Fruit fly (Drosophila melanogaster): ENCODE measurements around the gene CG6006.

Gene CG6006

DNA sequence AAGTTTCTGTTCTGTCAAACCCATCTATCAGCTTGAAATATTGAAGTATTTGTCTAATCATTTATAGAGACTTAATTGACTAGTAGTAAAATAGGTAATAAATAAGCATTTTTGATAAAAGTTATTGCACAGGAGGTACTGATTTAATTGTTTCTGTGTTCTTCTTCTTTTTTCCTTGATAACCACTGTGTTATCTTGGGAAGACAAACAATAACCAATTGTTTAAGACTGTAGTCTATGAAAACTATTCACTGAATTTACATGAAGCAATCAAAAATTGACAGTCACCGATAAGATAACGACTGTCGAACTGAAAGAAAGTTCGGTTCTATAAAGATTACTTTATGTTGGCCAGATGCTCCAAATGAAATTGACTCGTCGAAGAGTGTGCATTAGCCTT lies 18.7 kb downstream of the CG6006 start:
- TF ChIP-seq ss (GFP tag; optimal IDR thresholded peaks at IDR 0.05) (no peak), fd59A (GFP tag; optimal IDR thresholded peaks at IDR 0.05) (no peak), dsx (GFP tag; optimal IDR thresholded peaks at IDR 0.05; ENCODE audit: poor library complexity, severe bottlenecking) (no peak), CG8632 (GFP tag; optimal IDR thresholded peaks at IDR 0.05) (no peak), Met (GFP tag; optimal IDR thresholded peaks at IDR 0.05) (no peak)

- TF ChIP-seq CG6792 (GFP tag; optimal IDR thresholded peaks at IDR 0.05) (no peak), CG8632 (GFP tag; optimal IDR thresholded peaks at IDR 0.05) (no peak), svp (GFP tag) (no peak), pdm3 (GFP tag; optimal IDR thresholded peaks at IDR 0.05) (no peak), CG6854 (GFP tag; optimal IDR thresholded peaks at IDR 0.05) (no peak), CG1621 (tag; optimal IDR thresholded peaks at IDR 0.05) (no peak), Sox102F (GFP tag; optimal IDR thresholded peaks at IDR 0.05) (no peak), fd59A (GFP tag; optimal IDR thresholded peaks at IDR 0.05) (no peak), CG11762 (GFP tag; optimal IDR thresholded peaks at IDR 0.05; ENCODE audit: insufficient read depth) (no peak)
Measured at dm6 chr3R:16176526-16176925, 21.7 kb downstream of the CG6006 start.

DNA sequence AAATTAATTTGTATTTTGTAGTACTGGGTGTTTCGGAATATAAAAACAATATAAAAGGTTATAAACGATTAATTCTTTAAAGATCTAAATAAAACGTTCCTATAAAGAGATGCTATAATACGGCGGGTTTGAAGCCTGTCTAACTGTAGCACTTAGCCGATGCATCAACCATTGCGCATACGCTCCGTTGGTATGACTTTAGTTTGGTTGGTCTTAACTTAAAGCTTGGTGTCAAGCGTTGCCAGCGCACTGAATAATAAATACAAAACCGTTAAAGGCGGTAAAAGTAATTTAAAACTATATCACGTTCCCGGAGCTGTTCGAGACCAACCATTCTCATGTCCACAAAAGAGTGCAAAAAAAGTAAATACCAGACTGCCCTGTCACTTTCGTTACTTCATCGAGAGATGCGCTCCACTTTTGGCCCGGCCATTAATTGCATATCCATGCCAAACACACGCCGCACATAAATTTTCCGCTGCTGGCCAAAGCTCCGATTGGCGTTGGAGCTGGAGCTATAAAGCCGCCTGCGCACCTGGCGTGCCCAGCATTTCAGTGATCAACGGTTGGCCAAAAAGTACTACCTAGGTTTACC lies 25.8 kb downstream of the CG6006 start, which contains the start of gene CG8927:
Gene CG8927, plus strand, starts transcription at position 545 of the 595 bp plus-strand sequence.
- TF ChIP-seq achi (GFP tag; optimal IDR thresholded peaks at IDR 0.05) (no peak), Ets96B (tag; optimal IDR thresholded peaks at IDR 0.05) (no peak), Eip78C (GFP tag) (peak; percentile 57), CG34406 (GFP tag; optimal IDR thresholded peaks at IDR 0.05) (no peak)

DNA sequence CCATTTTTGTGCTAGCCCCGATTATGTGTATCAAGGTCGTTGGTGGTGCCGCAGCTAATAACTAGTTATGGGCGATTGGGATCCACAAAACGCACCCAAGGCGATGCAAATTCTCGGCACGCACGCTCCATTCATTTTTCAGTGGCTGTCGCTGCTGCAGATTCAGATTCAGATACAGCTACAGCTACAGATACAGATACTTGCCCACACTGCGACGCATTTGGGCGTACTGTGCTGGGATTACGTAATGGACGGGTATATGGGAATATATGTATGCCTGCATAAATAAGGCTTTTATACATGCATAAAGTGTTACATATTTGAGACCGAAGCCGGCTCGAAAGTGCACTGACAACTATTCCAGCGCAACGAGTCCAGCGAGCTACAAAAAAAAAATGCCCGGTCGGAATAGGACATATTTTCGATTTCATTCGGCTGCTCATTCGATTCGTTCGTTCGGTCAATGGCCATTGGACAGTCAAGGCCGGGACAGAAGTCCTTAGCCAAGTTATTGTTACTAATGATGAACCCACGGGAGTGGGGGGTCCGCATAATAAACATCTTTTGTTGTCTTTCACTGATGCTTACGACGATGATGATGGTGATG lies 27.6 kb downstream of the CG6006 start:
- peak; percentile 47 for TF ChIP-seq Eip78C (GFP tag)
- TF ChIP-seq ss (GFP tag; optimal IDR thresholded peaks at IDR 0.05), result peak in 1 of 2 experiments; percentile 75
- no peak for TF ChIP-seq achi (GFP tag; optimal IDR thresholded peaks at IDR 0.05)
- no peak for TF ChIP-seq CG31627 (GFP tag; optimal IDR thresholded peaks at IDR 0.05)
- no peak for TF ChIP-seq CG8319 (GFP tag; optimal IDR thresholded peaks at IDR 0.05)
- no peak for TF ChIP-seq Sox15 (GFP tag; optimal IDR thresholded peaks at IDR 0.05)
- no peak for TF ChIP-seq esn (GFP tag; optimal IDR thresholded peaks at IDR 0.05)
- no peak for TF ChIP-seq CG9139 (GFP tag; optimal IDR thresholded peaks at IDR 0.05)
- TF ChIP-seq Smox (GFP tag; optimal IDR thresholded peaks at IDR 0.05), result no peak
- TF ChIP-seq CG6808 (GFP tag; optimal IDR thresholded peaks at IDR 0.05), result no peak
- TF ChIP-seq Blimp-1 (GFP tag; optimal IDR thresholded peaks at IDR 0.05), result no peak
- TF ChIP-seq dac (GFP tag; optimal IDR thresholded peaks at IDR 0.05), result no peak
- TF ChIP-seq svp (GFP tag), result no peak
- TF ChIP-seq acj6 (GFP tag; optimal IDR thresholded peaks at IDR 0.05), result no peak
- TF ChIP-seq spab (GFP tag; optimal IDR thresholded peaks at IDR 0.05), result no peak
- TF ChIP-seq Sox102F (GFP tag; optimal IDR thresholded peaks at IDR 0.05), result no peak
- TF ChIP-seq vri (GFP tag; optimal IDR thresholded peaks at IDR 0.05), result peak; percentile 38
- TF ChIP-seq CG6276 (GFP tag; optimal IDR thresholded peaks at IDR 0.05), result no peak
- TF ChIP-seq Lpt (GFP tag; optimal IDR thresholded peaks at IDR 0.05), result no peak
- no peak for TF ChIP-seq fkh (GFP tag; optimal IDR thresholded peaks at IDR 0.05)
